Worm (Caenorhabditis elegans) whole organism, L1 larva: ENCODE results near the gene C27B7.7.

Source experiments
- ceh-63 ChIP-seq: fragments of 200-800 bp; sonication (Bioruptor generic); optimal IDR thresholded peaks from 2 replicates; lab custom pipeline; 2018; ENCODE audit warnings: mild to moderate bottlenecking, missing genetic modification characterization, missing compliant biosample characterization
- efl-1 ChIP-seq, 4 experiments: fragments of 150-350 bp; optimal IDR thresholded peaks in 3 of 4; peaks in 1 of 4; 1 replicate in 1 of 4; 2 replicates in 3 of 4; lab custom pipeline; 2014; ENCODE audit warnings: missing biosample characterization in 2 of 4, missing genetic modification characterization in 2 of 4, missing genetic modification reagents in 2 of 4
- elt-2 ChIP-seq: sonication (generic microtip); optimal IDR thresholded peaks from 2 replicates; lab custom pipeline; 2016; ENCODE audit warnings: missing genetic modification characterization, mild to moderate bottlenecking, inconsistent platforms, missing compliant biosample characterization, missing genetic modification reagents
- hlh-17 ChIP-seq: fragments of 200-800 bp; sonication (Bioruptor generic); optimal IDR thresholded peaks from 2 replicates; lab custom pipeline; 2018; ENCODE audit warnings: missing genetic modification characterization, mild to moderate bottlenecking, missing compliant biosample characterization, moderate library complexity, borderline replicate concordance
- lin-14 ChIP-seq: fragments of 200-800 bp; sonication (Bioruptor generic); optimal IDR thresholded peaks from 2 replicates; lab custom pipeline; 2018; ENCODE audit warnings: mild to moderate bottlenecking, missing genetic modification characterization, moderate library complexity, missing compliant biosample characterization
- lin-15B ChIP-seq: fragments of 150-350 bp; sonication (generic microtip); optimal IDR thresholded peaks from 3 replicates; lab custom pipeline; 2014; ENCODE audit warnings: missing biosample characterization, missing genetic modification characterization
- nhr-12 ChIP-seq: sonication (generic microtip); optimal IDR thresholded peaks from 2 replicates; lab custom pipeline; 2017; ENCODE audit warnings: missing biosample characterization, missing genetic modification characterization
- pqm-1 ChIP-seq: sonication (generic microtip); optimal IDR thresholded peaks from 3 replicates; lab custom pipeline; 2017; ENCODE audit warnings: missing biosample characterization, missing genetic modification characterization
- skn-1 ChIP-seq: fragments of 150-350 bp; optimal IDR thresholded peaks from 2 replicates; lab custom pipeline; 2014; ENCODE audit warnings: missing biosample characterization, missing genetic modification characterization
- snu-23 ChIP-seq: sonication (generic microtip); optimal IDR thresholded peaks from 2 replicates; lab custom pipeline; 2016; ENCODE audit warnings: missing genetic modification characterization, missing compliant biosample characterization
- sptf-1 ChIP-seq: fragments of 150-350 bp; optimal IDR thresholded peaks from 2 replicates; lab custom pipeline; 2014; ENCODE audit warnings: missing biosample characterization, missing genetic modification characterization
- sup-37 ChIP-seq: fragments of 200-800 bp; sonication (Bioruptor generic); optimal IDR thresholded peaks from 2 replicates; lab custom pipeline; 2018; ENCODE audit warnings: mild to moderate bottlenecking, missing genetic modification characterization, missing compliant biosample characterization
- swsn-7 ChIP-seq: sonication (generic microtip); optimal IDR thresholded peaks from 2 replicates; lab custom pipeline; 2016; ENCODE audit warnings: missing genetic modification characterization, missing compliant biosample characterization
- unc-130 ChIP-seq: fragments of 150-350 bp; optimal IDR thresholded peaks from 2 replicates; lab custom pipeline; 2017; ENCODE audit warnings: missing biosample characterization, missing genetic modification characterization, inconsistent platforms
- vab-15 ChIP-seq: sonication (generic microtip); optimal IDR thresholded peaks from 2 replicates; lab custom pipeline; 2017; ENCODE audit warnings: missing genotype, mild to moderate bottlenecking, missing genetic modification characterization, missing compliant biosample characterization

The C27B7.7 gene

DNA sequence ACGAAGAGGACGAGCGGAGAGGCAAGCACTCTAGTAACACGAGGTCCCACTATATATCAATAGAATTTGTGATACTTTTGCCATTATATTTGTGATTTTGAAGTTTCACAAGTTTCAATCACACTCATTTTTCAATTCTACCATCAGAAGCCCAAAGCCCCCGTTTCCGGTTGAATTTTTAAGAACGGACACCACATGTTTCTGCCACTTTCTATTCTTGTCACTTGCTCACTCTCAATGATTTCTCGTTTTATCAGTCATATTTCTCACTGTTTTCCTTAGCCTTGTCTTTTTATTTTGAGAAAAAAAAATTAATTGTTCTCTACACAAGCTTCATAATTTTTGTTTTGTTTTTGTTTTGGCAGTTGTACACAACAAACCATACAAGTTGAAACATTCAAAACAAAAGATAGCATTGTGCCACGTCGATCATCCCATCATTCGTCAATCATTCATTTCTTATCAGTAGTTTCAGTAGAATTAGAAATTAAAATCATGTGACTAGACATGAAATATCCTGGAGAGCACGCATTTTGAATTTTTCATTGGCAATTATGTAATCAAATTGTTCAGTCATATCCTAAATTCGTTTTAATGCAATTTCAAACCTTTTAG is 45.2 kb downstream of the C27B7.7 start:
- TF ChIP-seq nhr-12 (tag; lab: Kevin White, UChicago) (no peak), efl-1 (optimal IDR thresholded peaks at IDR 0.05; lab: Kevin White, UChicago) (no peak), efl-1 (GFP tag; optimal IDR thresholded peaks at IDR 0.05 in 1 of 2; lab: Kevin White, UChicago) (peak in 1 of 2 experiments; percentile 90), elt-2 (tag; lab: Kevin White, UChicago) (peak; percentile 16), hlh-17 (no peak)

DNA sequence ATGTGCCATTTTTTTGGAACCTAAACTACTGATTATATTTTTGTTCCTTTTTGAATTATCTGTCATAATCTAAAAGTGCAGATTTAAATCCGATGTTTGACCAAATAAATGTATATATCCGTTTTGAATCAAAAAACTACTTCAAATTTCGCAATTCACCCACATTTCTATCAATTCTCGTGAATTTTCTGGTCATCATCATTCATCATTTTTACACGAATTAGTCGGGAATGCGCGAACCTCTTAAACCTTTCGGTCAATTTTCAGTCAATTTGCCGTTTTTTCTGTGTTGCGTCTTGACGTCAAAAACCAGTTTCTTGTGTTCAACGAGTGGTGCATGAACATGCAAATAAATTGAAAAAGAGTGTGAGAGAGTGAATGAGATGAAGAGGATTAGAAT is 47.3 kb downstream of the C27B7.7 start:
- TF ChIP-seq lin-15B (tag; lab: Kevin White, UChicago) (no peak), efl-1 (optimal IDR thresholded peaks at IDR 0.05; lab: Kevin White, UChicago) (no peak), efl-1 (GFP tag; optimal IDR thresholded peaks at IDR 0.05 in 1 of 2; lab: Kevin White, UChicago) (peak in 1 of 2 experiments; percentile 74), lin-14 (GFP tag; lab: Kevin White, UChicago) (peak; percentile 56), swsn-7 (tag; lab: Kevin White, UChicago) (no peak), skn-1 (tag; lab: Kevin White, UChicago) (peak; percentile 34), snu-23 (GFP tag; lab: Kevin White, UChicago) (peak; percentile 24)

DNA sequence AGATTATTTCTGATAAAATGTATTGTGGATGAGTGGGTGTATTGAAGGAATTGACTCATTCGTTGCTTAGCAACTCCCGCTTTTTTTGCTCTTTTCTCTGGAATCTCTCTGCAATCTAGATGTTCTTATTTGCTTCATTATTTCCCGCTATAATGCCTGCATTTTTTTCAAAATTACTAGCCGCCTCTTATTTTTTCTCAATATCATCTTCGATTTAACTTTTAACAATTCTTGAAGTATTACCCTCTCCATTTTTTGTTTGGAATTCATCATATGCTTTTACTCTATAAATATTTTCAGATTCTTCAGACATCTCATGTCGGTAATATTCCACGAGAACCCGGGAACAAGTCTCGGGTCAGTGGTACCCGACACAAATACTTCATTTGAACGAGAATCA is 49.3 kb downstream of the C27B7.7 start, which contains the start of gene tpra-1:
TSS of gene tpra-1 (plus strand) at position 301 of the 400 bp plus-strand sequence.
- TF ChIP-seq sup-37 (GFP tag; lab: Kevin White, UChicago) (no peak), ceh-63 (no peak), hlh-17 (no peak), pqm-1 (tag; lab: Kevin White, UChicago) (no peak), sptf-1 (tag; lab: Kevin White, UChicago) (no peak), vab-15 (tag; lab: Kevin White, UChicago) (no peak), unc-130 (tag; lab: Kevin White, UChicago) (no peak)
